5 fruit fly cellular contexts compared by ENCODE assay signal in genomic region chr3R:16247609-16248499, dm6.
A peak's percentile ranks its signal among the peaks of the same experiment; 100 is the strongest.
TF ChIP-seq lines count a peak whose summit lies in the region.

No protein-coding gene starts in this region.

- TF ChIP-seq CTCF in whole organism, embryonic (GFP tag; optimal IDR thresholded peaks at IDR 0.05; lab: Kevin White, UChicago): peak; percentile 43

TF ChIP-seq in whole organism, adult, 20 proteins besides CTCF, POLR2A, EP300 and RAD21 (continues in another document):
- TF ChIP-seq Mnt (GFP tag; optimal IDR thresholded peaks at IDR 0.05; lab: Kevin White, UChicago) (no peak), cnc (optimal IDR thresholded peaks at IDR 0.05; lab: Kevin White, UChicago) (no peak), Clk (GFP tag; optimal IDR thresholded peaks at IDR 0.05; lab: Kevin White, UChicago) (peak; percentile 96), pad (GFP tag; optimal IDR thresholded peaks at IDR 0.05; lab: Kevin White, UChicago) (peak; percentile 56), ovo (GFP tag; optimal IDR thresholded peaks at IDR 0.05; lab: Kevin White, UChicago) (no peak), CG1620 (GFP tag; optimal IDR thresholded peaks at IDR 0.05; lab: Kevin White, UChicago) (no peak), CG12768 (GFP tag; optimal IDR thresholded peaks at IDR 0.05; lab: Kevin White, UChicago) (peak; percentile 96), Crg-1 (GFP tag; optimal IDR thresholded peaks at IDR 0.05; lab: Kevin White, UChicago) (no peak), CG7045 (GFP tag; optimal IDR thresholded peaks at IDR 0.05; lab: Kevin White, UChicago) (peak; percentile 93), toe (GFP tag; optimal IDR thresholded peaks at IDR 0.05; lab: Kevin White, UChicago) (peak; percentile 91), CG14711 (tag; optimal IDR thresholded peaks at IDR 0.05; lab: Kevin White, UChicago) (peak; percentile 74), bab1 (GFP tag; optimal IDR thresholded peaks at IDR 0.05; lab: Kevin White, UChicago) (no peak), kay (GFP tag; lab: Kevin White, UChicago; ENCODE audit: borderline replicate concordance) (no peak), CG7101 (tag; optimal IDR thresholded peaks at IDR 0.05; lab: Kevin White, UChicago) (peak; percentile 75), CG33017 (tag; optimal IDR thresholded peaks at IDR 0.05; lab: Kevin White, UChicago) (peak; percentile 62), cic (GFP tag; optimal IDR thresholded peaks at IDR 0.05; lab: Kevin White, UChicago) (no peak), Hr96 (GFP tag; optimal IDR thresholded peaks at IDR 0.05; lab: Kevin White, UChicago) (peak; percentile 59), CG11617 (GFP tag; optimal IDR thresholded peaks at IDR 0.05; lab: Kevin White, UChicago) (peak; percentile 36)

TF ChIP-seq in whole organism, embryonic, 481 proteins besides CTCF, POLR2A, EP300 and RAD21 (continues in another document):
- TF ChIP-seq Atf-2 (GFP tag; optimal IDR thresholded peaks at IDR 0.05; lab: Kevin White, UChicago): no peak
- TF ChIP-seq jumu (GFP tag; optimal IDR thresholded peaks at IDR 0.05; lab: Kevin White, UChicago): peak; percentile 41
- peak; percentile 46 for TF ChIP-seq CG1602 (GFP tag; optimal IDR thresholded peaks at IDR 0.05; lab: Kevin White, UChicago)
- TF ChIP-seq lola (GFP tag; optimal IDR thresholded peaks at IDR 0.05; lab: Kevin White, UChicago): peak in 1 of 3 experiments; percentile 58
- peak; percentile 58 to 86 for TF ChIP-seq chif (GFP tag; optimal IDR thresholded peaks at IDR 0.05; lab: Kevin White, UChicago)
- TF ChIP-seq CG32772 (GFP tag; IDR thresholded peaks at IDR 0.05; lab: Robert Waterston, UW): peak; percentile 82
- TF ChIP-seq D19A (tag; optimal IDR thresholded peaks at IDR 0.05; lab: Kevin White, UChicago): peak; percentile 82
- no peak for TF ChIP-seq zen2 (GFP tag; IDR thresholded peaks at IDR 0.05; lab: Robert Waterston, UW; ENCODE audit: partially characterized antibody)
- TF ChIP-seq MBD-R2 (GFP tag; IDR thresholded peaks at IDR 0.05; lab: Robert Waterston, UW): peak; percentile 48; the same call in 1 of the 2 replicates
- peak; percentile 95 for TF ChIP-seq CG10543 (GFP tag; optimal IDR thresholded peaks at IDR 0.05; lab: Kevin White, UChicago)
- no peak for TF ChIP-seq CG8290 (GFP tag; optimal IDR thresholded peaks at IDR 0.05; lab: Kevin White, UChicago)
- TF ChIP-seq CG8290 (tag; optimal IDR thresholded peaks at IDR 0.05; lab: Kevin White, UChicago): peak in 1 of 2 experiments; percentile 33
- no peak for TF ChIP-seq HLHmδ (GFP tag; optimal IDR thresholded peaks at IDR 0.05; lab: Kevin White, UChicago)
- TF ChIP-seq CG6689 (GFP tag; IDR thresholded peaks at IDR 0.05; lab: Robert Waterston, UW): peak; percentile 64
- no peak for TF ChIP-seq corto (GFP tag; optimal IDR thresholded peaks at IDR 0.05; lab: Kevin White, UChicago)
- peak; percentile 34; the same call in 1 of the 2 replicates for TF ChIP-seq ap (GFP tag; IDR thresholded peaks at IDR 0.05; lab: Robert Waterston, UW)
- TF ChIP-seq CG6254 (GFP tag; optimal IDR thresholded peaks at IDR 0.05; lab: Kevin White, UChicago): peak; percentile 64
- TF ChIP-seq CG43689 (GFP tag; IDR thresholded peaks at IDR 0.05; lab: Robert Waterston, UW): no peak

TF ChIP-seq in whole organism, prepupa, 60 proteins besides CTCF, POLR2A, EP300 and RAD21 (continues in another document):
- peak; percentile 40 for TF ChIP-seq Blimp-1 (GFP tag; optimal IDR thresholded peaks at IDR 0.05; lab: Kevin White, UChicago)
- TF ChIP-seq CG8632 (GFP tag; optimal IDR thresholded peaks at IDR 0.05; lab: Kevin White, UChicago): peak; percentile 30
- peak; percentile 57 for TF ChIP-seq CG31627 (GFP tag; optimal IDR thresholded peaks at IDR 0.05; lab: Kevin White, UChicago)
- peak; percentile 92 for TF ChIP-seq Eip78C (GFP tag; lab: Kevin White, UChicago)
- peak; percentile 75 for TF ChIP-seq CG11294 (GFP tag; IDR thresholded peaks at IDR 0.05; lab: Robert Waterston, UW)
- peak; percentile 52 for TF ChIP-seq CG7368 (GFP tag; optimal IDR thresholded peaks at IDR 0.05; lab: Kevin White, UChicago)
- peak in 1 of 2 experiments; percentile 58 for TF ChIP-seq salr (GFP tag; optimal IDR thresholded peaks at IDR 0.05; lab: Kevin White, UChicago)
- TF ChIP-seq CG10631 (GFP tag; optimal IDR thresholded peaks at IDR 0.05; lab: Kevin White, UChicago): peak; percentile 49
- TF ChIP-seq lz (GFP tag; optimal IDR thresholded peaks at IDR 0.05; lab: Kevin White, UChicago): peak; percentile 65
- TF ChIP-seq Eip75B (GFP tag; optimal IDR thresholded peaks at IDR 0.05; lab: Kevin White, UChicago): peak; percentile 48
- TF ChIP-seq fkh (GFP tag; optimal IDR thresholded peaks at IDR 0.05; lab: Kevin White, UChicago): peak; percentile 47
- TF ChIP-seq CG8319 (GFP tag; optimal IDR thresholded peaks at IDR 0.05; lab: Kevin White, UChicago): peak; percentile 26
- peak; percentile 56 for TF ChIP-seq Hr39 (GFP tag; optimal IDR thresholded peaks at IDR 0.05; lab: Kevin White, UChicago)
- TF ChIP-seq Sox102F (GFP tag; optimal IDR thresholded peaks at IDR 0.05; lab: Kevin White, UChicago): peak; percentile 53
- TF ChIP-seq CG6163 (GFP tag; IDR thresholded peaks at IDR 0.05; lab: Robert Waterston, UW): peak; percentile 77; the same call in 2 of the 3 replicates
- peak; percentile 13 for TF ChIP-seq dsx (GFP tag; optimal IDR thresholded peaks at IDR 0.05; lab: Kevin White, UChicago; ENCODE audit: poor library complexity, severe bottlenecking)
- TF ChIP-seq CG6276 (GFP tag; optimal IDR thresholded peaks at IDR 0.05; lab: Kevin White, UChicago): peak; percentile 71
- TF ChIP-seq cyc (GFP tag; optimal IDR thresholded peaks at IDR 0.05; lab: Kevin White, UChicago): peak; percentile 89
- peak; percentile 86 for TF ChIP-seq Lpt (GFP tag; optimal IDR thresholded peaks at IDR 0.05; lab: Kevin White, UChicago)

TF ChIP-seq in whole organism, pupa, 21 proteins besides CTCF, POLR2A, EP300 and RAD21 (continues in another document):
- TF ChIP-seq CG32121 (GFP tag; IDR thresholded peaks at IDR 0.05; lab: Robert Waterston, UW) (peak; percentile 70), CG9948 (tag; optimal IDR thresholded peaks at IDR 0.05; lab: Kevin White, UChicago) (peak; percentile 61), Pif1B (GFP tag; optimal IDR thresholded peaks at IDR 0.05; lab: Kevin White, UChicago) (peak; percentile 58), CG15710 (tag; optimal IDR thresholded peaks at IDR 0.05; lab: Kevin White, UChicago) (peak; percentile 57), gl (tag; optimal IDR thresholded peaks at IDR 0.05; lab: Kevin White, UChicago) (peak; percentile 73), CG17806 (tag; optimal IDR thresholded peaks at IDR 0.05; lab: Kevin White, UChicago) (peak; percentile 83), CG4496 (GFP tag; IDR thresholded peaks at IDR 0.05; lab: Robert Waterston, UW) (peak; percentile 83), CG13204 (GFP tag; optimal IDR thresholded peaks at IDR 0.05; lab: Kevin White, UChicago) (no peak), CG10348 (GFP tag; IDR thresholded peaks at IDR 0.05; lab: Robert Waterston, UW) (no peak), EcR (GFP tag; optimal IDR thresholded peaks at IDR 0.05; lab: Kevin White, UChicago) (no peak), CG12605 (GFP tag; IDR thresholded peaks at IDR 0.05; lab: Robert Waterston, UW) (0 out of 2 replicates have a peak, but pooled peaks have one; percentile 22), CG34367 (tag; optimal IDR thresholded peaks at IDR 0.05; lab: Kevin White, UChicago) (peak; percentile 40), CG14655 (GFP tag; optimal IDR thresholded peaks at IDR 0.05; lab: Kevin White, UChicago) (peak; percentile 67), rn (GFP tag; IDR thresholded peaks at IDR 0.05; lab: Robert Waterston, UW) (0 out of 2 replicates have a peak, but pooled peaks have one; percentile 28), Ets98B (GFP tag; IDR thresholded peaks at IDR 0.05; lab: Robert Waterston, UW) (peak; percentile 75), Pif1A (GFP tag; optimal IDR thresholded peaks at IDR 0.05; lab: Kevin White, UChicago) (peak; percentile 86), CG8159 (tag; optimal IDR thresholded peaks at IDR 0.05; lab: Kevin White, UChicago) (peak; percentile 94), fd96Ca (GFP tag; IDR thresholded peaks at IDR 0.05; lab: Robert Waterston, UW) (peak; percentile 83), Snoo (tag; optimal IDR thresholded peaks at IDR 0.05; lab: Kevin White, UChicago) (peak; percentile 8), CG8301 (tag; optimal IDR thresholded peaks at IDR 0.05; lab: Kevin White, UChicago) (peak; percentile 87)

TF ChIP-seq in whole organism, wandering third instar larva, 38 proteins besides CTCF, POLR2A, EP300 and RAD21 (continues in another document):
- TF ChIP-seq psq (GFP tag; optimal IDR thresholded peaks at IDR 0.05; lab: Kevin White, UChicago): peak; percentile 34
- no peak for TF ChIP-seq Myc (optimal IDR thresholded peaks at IDR 0.05; lab: Kevin White, UChicago)
- no peak for TF ChIP-seq pan (optimal IDR thresholded peaks at IDR 0.05; lab: Kevin White, UChicago)
- no peak for TF ChIP-seq jim (GFP tag; optimal IDR thresholded peaks at IDR 0.05; lab: Kevin White, UChicago)
- peak; percentile 67 for TF ChIP-seq HLH106 (tag; optimal IDR thresholded peaks at IDR 0.05; lab: Kevin White, UChicago)
- TF ChIP-seq fru (GFP tag; optimal IDR thresholded peaks at IDR 0.05; lab: Kevin White, UChicago): peak; percentile 59
- TF ChIP-seq woc (GFP tag; optimal IDR thresholded peaks at IDR 0.05; lab: Kevin White, UChicago): peak; percentile 26
- no peak for TF ChIP-seq Hnf4 (GFP tag; optimal IDR thresholded peaks at IDR 0.05; lab: Kevin White, UChicago)
- TF ChIP-seq dl (GFP tag; optimal IDR thresholded peaks at IDR 0.05; lab: Kevin White, UChicago; ENCODE audit: insufficient read depth in 1 of 2, partially characterized antibody in 2 of 2): no peak
- no peak for TF ChIP-seq Dfd (GFP tag; optimal IDR thresholded peaks at IDR 0.05; lab: Kevin White, UChicago)
- TF ChIP-seq Dif (GFP tag; optimal IDR thresholded peaks at IDR 0.05; lab: Kevin White, UChicago; ENCODE audit: partially characterized antibody): no peak
- no peak for TF ChIP-seq N (GFP tag; optimal IDR thresholded peaks at IDR 0.05; lab: Kevin White, UChicago)
- TF ChIP-seq Rel (GFP tag; optimal IDR thresholded peaks at IDR 0.05; lab: Kevin White, UChicago): peak; percentile 12
- TF ChIP-seq Rel (tag; optimal IDR thresholded peaks at IDR 0.05; lab: Kevin White, UChicago): no peak
- peak; percentile 1 for TF ChIP-seq sage (GFP tag; optimal IDR thresholded peaks at IDR 0.05; lab: Kevin White, UChicago)
- TF ChIP-seq CG32264 (GFP tag; optimal IDR thresholded peaks at IDR 0.05; lab: Kevin White, UChicago): peak; percentile 31
- TF ChIP-seq dsf (GFP tag; optimal IDR thresholded peaks at IDR 0.05; lab: Kevin White, UChicago; ENCODE audit: borderline replicate concordance): no peak
- TF ChIP-seq foxo (GFP tag; optimal IDR thresholded peaks at IDR 0.05; lab: Kevin White, UChicago): peak in 1 of 2 experiments; percentile 64
- peak; percentile 30 for TF ChIP-seq OdsH (GFP tag; optimal IDR thresholded peaks at IDR 0.05; lab: Kevin White, UChicago)
- TF ChIP-seq tai (GFP tag; optimal IDR thresholded peaks at IDR 0.05; lab: Kevin White, UChicago): no peak
- peak; percentile 59 for TF ChIP-seq sv (GFP tag; optimal IDR thresholded peaks at IDR 0.05; lab: Kevin White, UChicago)
- peak; percentile 40 for TF ChIP-seq rgr (GFP tag; optimal IDR thresholded peaks at IDR 0.05; lab: Kevin White, UChicago)
- TF ChIP-seq lola (GFP tag; optimal IDR thresholded peaks at IDR 0.05; lab: Kevin White, UChicago): no peak
